Worm (Caenorhabditis elegans) whole organism, mixed stage, embryonic: ENCODE data around the gene rif-1.1.

Experiments used
- cnd-1 ChIP-seq: fragments of 200-800 bp; sonication (Bioruptor generic); optimal IDR thresholded peaks from 2 replicates; lab custom pipeline; 2018; ENCODE audit warnings: mild to moderate bottlenecking, missing genetic modification characterization, missing compliant biosample characterization
- drap-1 ChIP-seq: fragments of 200-800 bp; sonication (Bioruptor generic); optimal IDR thresholded peaks from 3 replicates; lab custom pipeline; 2018; ENCODE audit warnings: mild to moderate bottlenecking, missing genetic modification characterization, missing compliant biosample characterization
- flh-1 ChIP-seq: fragments of 200-800 bp; sonication (Bioruptor generic); optimal IDR thresholded peaks from 2 replicates; lab custom pipeline; 2018; ENCODE audit warnings: mild to moderate bottlenecking, missing genetic modification characterization, moderate library complexity, missing compliant biosample characterization
- hlh-1 ChIP-seq: fragments of 150-350 bp; optimal IDR thresholded peaks from 2 replicates; lab custom pipeline; 2014; ENCODE audit warnings: missing biosample characterization, missing genetic modification reagents, missing genetic modification characterization
- mep-1 ChIP-seq: fragments of 150-350 bp; optimal IDR thresholded peaks from 2 replicates; lab custom pipeline; 2017; ENCODE audit warnings: missing biosample characterization, missing genetic modification reagents, missing genetic modification characterization, inconsistent platforms
- sem-2 ChIP-seq: fragments of 200-800 bp; sonication (Bioruptor generic); optimal IDR thresholded peaks from 2 replicates; lab custom pipeline; 2018; ENCODE audit warnings: mild to moderate bottlenecking, missing genetic modification characterization, missing compliant biosample characterization
- snpc-4 ChIP-seq: fragments of 150-350 bp; optimal IDR thresholded peaks from 2 replicates; lab custom pipeline; 2014; ENCODE audit warnings: missing biosample characterization, missing genetic modification characterization
- unc-120 ChIP-seq: sonication (generic microtip); optimal IDR thresholded peaks from 2 replicates; lab custom pipeline; 2017; ENCODE audit warnings: missing genetic modification characterization, missing compliant biosample characterization; ENCODE audit not compliant: poor library complexity, severe bottlenecking
- ztf-11 ChIP-seq: fragments of 150-350 bp; optimal IDR thresholded peaks from 2 replicates; lab custom pipeline; 2014; ENCODE audit warnings: missing biosample characterization, missing genetic modification characterization

rif-1.1 gene

DNA sequence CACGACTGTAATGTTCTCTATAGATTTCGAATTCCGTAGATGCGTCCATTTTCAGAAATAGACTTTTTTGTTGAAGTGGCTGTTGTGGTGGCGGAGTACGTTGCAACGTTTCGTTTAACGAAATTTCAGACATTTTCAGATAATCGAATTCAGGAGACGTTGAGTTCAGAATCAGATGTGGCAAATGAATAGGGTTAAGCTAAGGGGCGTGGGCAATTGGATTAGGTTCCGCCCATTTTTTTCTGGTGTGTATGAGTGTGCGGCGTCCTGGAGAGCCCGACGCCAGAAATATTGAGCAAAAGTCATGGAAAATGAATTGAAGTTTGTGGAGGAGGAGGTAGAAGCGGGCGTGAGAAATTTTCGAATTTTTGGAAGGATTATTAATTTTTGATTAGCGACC lies 47.7 kb downstream of the rif-1.1 start:
- no peak for TF ChIP-seq cnd-1
- TF ChIP-seq snpc-4 (tag; lab: Kevin White, UChicago): no peak
- TF ChIP-seq unc-120 (tag; lab: Kevin White, UChicago): no peak
- no peak for TF ChIP-seq mep-1 (tag; lab: Kevin White, UChicago)
- no peak for TF ChIP-seq drap-1 (GFP tag; lab: Kevin White, UChicago)
- TF ChIP-seq sem-2 (GFP tag; lab: Kevin White, UChicago): no peak
- TF ChIP-seq flh-1 (GFP tag; lab: Kevin White, UChicago): no peak
- no peak for TF ChIP-seq ztf-11 (tag; lab: Kevin White, UChicago)
- no peak for TF ChIP-seq hlh-1 (tag; lab: Kevin White, UChicago)
